Fruit fly (Drosophila melanogaster): ENCODE results near the gene Pgant6.

The Pgant6 gene

dm6 chr3L:2781991-2782677 is at the start of gene Pgant6:
Pgant6 (plus strand) TSS chr3L:2782255.
- TF ChIP-seq Hr83 (GFP tag; optimal IDR thresholded peaks at IDR 0.05; ENCODE audit: poor library complexity, severe bottlenecking) (peak; percentile 49), dl (GFP tag; optimal IDR thresholded peaks at IDR 0.05; ENCODE audit: insufficient read depth in 1 of 2, partially characterized antibody in 2 of 2) (no peak), HLH106 (tag; optimal IDR thresholded peaks at IDR 0.05) (peak; percentile 35), Sp1 (GFP tag; optimal IDR thresholded peaks at IDR 0.05) (no peak), Myc (optimal IDR thresholded peaks at IDR 0.05) (peak; percentile 35), br (GFP tag; optimal IDR thresholded peaks at IDR 0.05) (no peak), Dif (GFP tag; optimal IDR thresholded peaks at IDR 0.05; ENCODE audit: partially characterized antibody) (no peak), GATAd (GFP tag; optimal IDR thresholded peaks at IDR 0.05) (no peak), ey (GFP tag; optimal IDR thresholded peaks at IDR 0.05) (peak; percentile 18), Rel (GFP tag; optimal IDR thresholded peaks at IDR 0.05) (no peak), Rel (tag; optimal IDR thresholded peaks at IDR 0.05) (peak; percentile 43)

dm6 chr3L:2733208-2733607 is 48.8 kb upstream of the Pgant6 start:
- TF ChIP-seq rgr (GFP tag; optimal IDR thresholded peaks at IDR 0.05) = peak; percentile 28
- TF ChIP-seq CG32264 (GFP tag; optimal IDR thresholded peaks at IDR 0.05) = no peak
- peak; percentile 29 for TF ChIP-seq br (GFP tag; optimal IDR thresholded peaks at IDR 0.05)
- no peak for TF ChIP-seq CrebA (GFP tag; optimal IDR thresholded peaks at IDR 0.05; ENCODE audit: borderline replicate concordance)
- TF ChIP-seq GATAd (GFP tag; optimal IDR thresholded peaks at IDR 0.05) = no peak
- TF ChIP-seq Mio (GFP tag; optimal IDR thresholded peaks at IDR 0.05) = no peak
- peak; percentile 45 for TF ChIP-seq h (GFP tag; optimal IDR thresholded peaks at IDR 0.05)
- TF ChIP-seq fru (GFP tag; optimal IDR thresholded peaks at IDR 0.05) = peak; percentile 28
- TF ChIP-seq OdsH (GFP tag; optimal IDR thresholded peaks at IDR 0.05) = peak; percentile 16
- TF ChIP-seq sv (GFP tag; optimal IDR thresholded peaks at IDR 0.05) = peak; percentile 44
- TF ChIP-seq CG9705 (GFP tag; optimal IDR thresholded peaks at IDR 0.05) = no peak
- TF ChIP-seq foxo (GFP tag; optimal IDR thresholded peaks at IDR 0.05) = peak in 1 of 2 experiments; percentile 48
- peak; percentile 44 for TF ChIP-seq ey (GFP tag; optimal IDR thresholded peaks at IDR 0.05)

- TF ChIP-seq ey (GFP tag; optimal IDR thresholded peaks at IDR 0.05) (peak; percentile 1), h (GFP tag; optimal IDR thresholded peaks at IDR 0.05) (peak; percentile 15), woc (GFP tag; optimal IDR thresholded peaks at IDR 0.05) (no peak)
Observed at dm6 chr3L:2734363-2735160, 47.5 kb upstream of the Pgant6 start.

- TF ChIP-seq CrebA (GFP tag; optimal IDR thresholded peaks at IDR 0.05; ENCODE audit: borderline replicate concordance) (no peak), Sp1 (GFP tag; optimal IDR thresholded peaks at IDR 0.05) (no peak)
Observed at dm6 chr3L:2739450-2739849, 42.6 kb upstream of the Pgant6 start, which contains the start of gene Acp62F. Acp62F (plus strand) TSS chr3L:2739750.

dm6 chr3L:2743755-2744154 is 38.3 kb upstream of the Pgant6 start:
- TF ChIP-seq Hnf4 (GFP tag; optimal IDR thresholded peaks at IDR 0.05) = no peak
- TF ChIP-seq lola (GFP tag; optimal IDR thresholded peaks at IDR 0.05) = no peak
- no peak for TF ChIP-seq h (GFP tag; optimal IDR thresholded peaks at IDR 0.05)
- TF ChIP-seq Vsx2 (GFP tag; optimal IDR thresholded peaks at IDR 0.05; ENCODE audit: partially characterized antibody) = no peak
- TF ChIP-seq Dif (GFP tag; optimal IDR thresholded peaks at IDR 0.05; ENCODE audit: partially characterized antibody) = no peak
- no peak for TF ChIP-seq usp (GFP tag; optimal IDR thresholded peaks at IDR 0.05)
- TF ChIP-seq dl (GFP tag; optimal IDR thresholded peaks at IDR 0.05; ENCODE audit: insufficient read depth in 1 of 2, partially characterized antibody in 2 of 2) = no peak
- TF ChIP-seq sv (GFP tag; optimal IDR thresholded peaks at IDR 0.05) = no peak
- TF ChIP-seq psq (GFP tag; optimal IDR thresholded peaks at IDR 0.05) = no peak
- TF ChIP-seq fru (GFP tag; optimal IDR thresholded peaks at IDR 0.05) = no peak
- no peak for TF ChIP-seq woc (GFP tag; optimal IDR thresholded peaks at IDR 0.05)
